Worm (Caenorhabditis elegans) whole organism, late embryonic: Measurements from ENCODE around the gene R05G6.1.

Source experiments
- C08G9.2 ChIP-seq: sonication (generic microtip); optimal IDR thresholded peaks from 2 replicates; lab custom pipeline; 2016; ENCODE audit warnings: mild to moderate bottlenecking, missing genetic modification characterization, moderate library complexity, missing compliant biosample characterization
- ama-1 ChIP-seq: fragments of 150-350 bp; optimal IDR thresholded peaks from 2 replicates; lab custom pipeline; 2014
- ceh-2 ChIP-seq: sonication (generic microtip); optimal IDR thresholded peaks from 2 replicates; lab custom pipeline; 2016; ENCODE audit warnings: missing genotype, missing genetic modification characterization, missing compliant biosample characterization
- lim-6 ChIP-seq: sonication (generic microtip); optimal IDR thresholded peaks from 2 replicates; lab custom pipeline; 2016; ENCODE audit warnings: missing genetic modification characterization, missing compliant biosample characterization
- pha-4 ChIP-seq: fragments of 150-350 bp; optimal IDR thresholded peaks from 2 replicates; lab custom pipeline; 2018; ENCODE audit warnings: missing biosample characterization, missing genetic modification reagents, missing genetic modification characterization
- unc-3 ChIP-seq, 2 experiments: fragments of 200-800 bp in 1 of 2; sonication (Bioruptor generic) in 1 of 2; sonication (generic microtip) in 1 of 2; conservative IDR thresholded peaks in 1 of 2; optimal IDR thresholded peaks in 1 of 2; 2 replicates each; pipeline versions ENCODE4 v1.3.6 to Lab custom; 2016 to 2022; ENCODE audit warnings: missing compliant biosample characterization in 2 of 2, missing genetic modification characterization in 2 of 2, missing genetic modification reagents in 1 of 2
- unc-86 ChIP-seq: sonication (generic microtip); optimal IDR thresholded peaks from 2 replicates; lab custom pipeline; 2016; ENCODE audit warnings: missing genetic modification characterization, missing compliant biosample characterization
- ztf-16 ChIP-seq: sonication (generic microtip); optimal IDR thresholded peaks from 2 replicates; lab custom pipeline; 2017; ENCODE audit warnings: missing genetic modification characterization, missing compliant biosample characterization

ce11 chrIV:7543662-7544061 is 11.2 kb downstream of the R05G6.1 start:
- TF ChIP-seq ztf-16 (tag; lab: Kevin White, UChicago) (no peak), pha-4 (tag; lab: Kevin White, UChicago) (no peak), unc-3 (GFP tag; conservative IDR thresholded peaks at IDR 0.05; lab: Robert Waterston, UW) (no peak), unc-3 (tag; optimal IDR thresholded peaks at IDR 0.05; lab: Kevin White, UChicago) (no peak), lim-6 (no peak), ceh-2 (no peak), C08G9.2 (tag; lab: Kevin White, UChicago) (no peak), ama-1 (lab: Kevin White, UChicago) (no peak), unc-86 (tag; lab: Kevin White, UChicago) (no peak)
